Worm (Caenorhabditis elegans) whole organism, young adult: ENCODE results near the gene nsph-4.3.

ENCODE experiments used
- B0261.1 ChIP-seq: sonication (generic microtip); optimal IDR thresholded peaks from 2 replicates; lab custom pipeline; 2016; ENCODE audit warnings: mild to moderate bottlenecking, missing genetic modification characterization, moderate library complexity, missing compliant biosample characterization
- F23B12.7 ChIP-seq: sonication (generic microtip); optimal IDR thresholded peaks from 2 replicates; lab custom pipeline; 2017; ENCODE audit warnings: missing genetic modification characterization, mild to moderate bottlenecking, missing compliant biosample characterization, antibody characterized with exemption, moderate library complexity; ENCODE audit not compliant: insufficient read depth
- F55B11.4 ChIP-seq: sonication (generic microtip); optimal IDR thresholded peaks from 2 replicates; lab custom pipeline; 2016; ENCODE audit warnings: missing compliant biosample characterization, missing genetic modification characterization, borderline replicate concordance; ENCODE audit not compliant: insufficient read depth
- Y67H2A.10 ChIP-seq: fragments of 200-800 bp; sonication (Bioruptor generic); conservative IDR thresholded peaks from 2 replicates; pipeline ENCODE4 v1.3.6; 2022; ENCODE audit warnings: missing genetic modification reagents, missing genetic modification characterization, missing compliant biosample characterization
- Y79H2A.3 ChIP-seq: fragments of 200-800 bp; sonication (Bioruptor generic); conservative IDR thresholded peaks from 2 replicates; pipeline ENCODE4 v1.3.6; 2022; ENCODE audit warnings: missing genetic modification reagents, missing genetic modification characterization, missing compliant biosample characterization
- ama-1 ChIP-seq, 3 experiments: fragments of 150-350 bp in 1 of 3; sonication (generic microtip) in 2 of 3; optimal IDR thresholded peaks; 2 replicates each; lab custom pipeline; 2014 to 2018; ENCODE audit warnings: missing biosample characterization in 2 of 3, missing genetic modification characterization in 2 of 3, missing genetic modification reagents in 2 of 3
- aptf-2 ChIP-seq: fragments of 200-800 bp; sonication (Bioruptor generic); conservative IDR thresholded peaks from 2 replicates; pipeline ENCODE4 v1.3.6; 2022; ENCODE audit warnings: missing genetic modification reagents, missing genetic modification characterization, missing compliant biosample characterization
- attf-5 ChIP-seq: fragments of 200-800 bp; sonication (Bioruptor generic); optimal IDR thresholded peaks from 2 replicates; lab custom pipeline; 2018; ENCODE audit warnings: mild to moderate bottlenecking, missing genetic modification characterization, missing compliant biosample characterization
- bed-1 ChIP-seq: fragments of 200-800 bp; sonication (Bioruptor generic); IDR thresholded peaks from 2 replicates; pipeline ENCODE4 v1.3.6; 2022; ENCODE audit warnings: missing genetic modification reagents, missing genetic modification characterization, missing compliant biosample characterization
- cebp-1 ChIP-seq, 2 experiments: fragments of 200-800 bp in 1 of 2; sonication (Bioruptor generic) in 1 of 2; sonication (generic microtip) in 1 of 2; IDR thresholded peaks in 1 of 2; optimal IDR thresholded peaks in 1 of 2; 2 replicates each; pipeline versions ENCODE4 v1.3.6 to Lab custom; 2017 to 2022; ENCODE audit warnings: missing compliant biosample characterization in 2 of 2, missing genetic modification characterization in 2 of 2, mild to moderate bottlenecking in 1 of 2, missing genetic modification reagents in 1 of 2, moderate library complexity in 1 of 2
- ceh-100 ChIP-seq: fragments of 200-800 bp; sonication (Bioruptor generic); IDR thresholded peaks from 2 replicates; pipeline ENCODE4 v1.3.6; 2022; ENCODE audit warnings: missing genetic modification reagents, missing genetic modification characterization, missing compliant biosample characterization
- chd-7 ChIP-seq: sonication (generic microtip); optimal IDR thresholded peaks from 2 replicates; lab custom pipeline; 2016; ENCODE audit warnings: mild to moderate bottlenecking, missing genetic modification characterization, moderate library complexity, missing compliant biosample characterization
- dox-1 ChIP-seq: fragments of 200-800 bp; sonication (Bioruptor generic); IDR thresholded peaks from 2 replicates; pipeline ENCODE4 v1.3.6; 2022; ENCODE audit warnings: missing genetic modification reagents, missing genetic modification characterization, missing compliant biosample characterization
- dpl-1 ChIP-seq: fragments of 150-350 bp; optimal IDR thresholded peaks from 2 replicates; lab custom pipeline; 2014; ENCODE audit warnings: missing biosample characterization, missing genetic modification reagents, missing genetic modification characterization
- madf-10 ChIP-seq: sonication (generic microtip); optimal IDR thresholded peaks from 2 replicates; lab custom pipeline; 2016; ENCODE audit warnings: mild to moderate bottlenecking, missing genetic modification characterization, missing compliant biosample characterization
- pbrm-1 ChIP-seq: fragments of 200-800 bp; sonication (Bioruptor generic); IDR thresholded peaks from 2 replicates; pipeline ENCODE4 v1.3.6; 2022; ENCODE audit warnings: missing genetic modification reagents, missing genetic modification characterization, missing compliant biosample characterization
- tbx-9 ChIP-seq: sonication (generic microtip); optimal IDR thresholded peaks from 2 replicates; lab custom pipeline; 2016; ENCODE audit warnings: borderline replicate concordance, missing genetic modification characterization, inconsistent platforms, missing compliant biosample characterization
- ztf-6 ChIP-seq: fragments of 200-800 bp; sonication (Bioruptor generic); IDR thresholded peaks from 2 replicates; pipeline ENCODE4 v1.3.6; 2022; ENCODE audit warnings: missing genetic modification reagents, missing genetic modification characterization, missing compliant biosample characterization

The nsph-4.3 gene

ce11 chrIII:7559869-7560268 is 49.2 kb downstream of the nsph-4.3 start:
- TF ChIP-seq Y67H2A.10 (GFP tag; lab: Robert Waterston, UW) (no peak), Y79H2A.3 (GFP tag; lab: Robert Waterston, UW) (no peak), madf-10 (no peak), ceh-100 (no peak), tbx-9 (no peak), cebp-1 (GFP tag; IDR thresholded peaks at IDR 0.05; lab: Robert Waterston, UW) (no peak), cebp-1 (tag; optimal IDR thresholded peaks at IDR 0.05; lab: Kevin White, UChicago) (no peak), F23B12.7 (tag; lab: Kevin White, UChicago) (no peak)

- TF ChIP-seq dpl-1 (GFP tag; lab: Kevin White, UChicago) (no peak), ztf-6 (GFP tag; lab: Robert Waterston, UW) (no peak), pbrm-1 (GFP tag; lab: Robert Waterston, UW) (no peak), dox-1 (GFP tag; lab: Robert Waterston, UW) (no peak), bed-1 (no peak), aptf-2 (no peak), attf-5 (no peak), F23B12.7 (tag; lab: Kevin White, UChicago) (no peak), ama-1 (optimal IDR thresholded peaks at IDR 0.05; lab: Kevin White, UChicago) (no peak), ama-1 (GFP tag; optimal IDR thresholded peaks at IDR 0.05; lab: Kevin White, UChicago) (no peak), B0261.1 (tag; lab: Kevin White, UChicago) (no peak), cebp-1 (GFP tag; IDR thresholded peaks at IDR 0.05; lab: Robert Waterston, UW) (no peak), cebp-1 (tag; optimal IDR thresholded peaks at IDR 0.05; lab: Kevin White, UChicago) (no peak), chd-7 (tag; lab: Kevin White, UChicago) (no peak), F55B11.4 (tag; lab: Kevin White, UChicago) (no peak)
- TF ChIP-seq, all 124 proteins: peak for 0
These were observed 50.4 kb downstream of the nsph-4.3 start for ce11 chrIII:7558658-7559057.
